Fruit fly (Drosophila melanogaster) whole organism, embryonic: Measurements from ENCODE around the gene CG43954.

Source experiments
- Antp ChIP-seq: fragments of 200-800 bp; sonication (Bioruptor generic); optimal IDR thresholded peaks from 3 replicates; lab custom pipeline; 2016; ENCODE audit warnings: missing biosample characterization, missing genetic modification characterization
- CG11085 ChIP-seq: fragments of 200-800 bp; sonication (Bioruptor generic); IDR thresholded peaks from 2 replicates; pipeline ENCODE4 v1.3.6; 2022; ENCODE audit warnings: missing biosample characterization, missing genetic modification characterization
- CG11456 ChIP-seq: fragments of 200-800 bp; sonication (Bioruptor generic); IDR thresholded peaks from 3 replicates; pipeline ENCODE4 v1.3.6; 2022; ENCODE audit warnings: missing biosample characterization, missing genetic modification characterization
- CG14441 ChIP-seq: fragments of 200-800 bp; sonication (Bioruptor generic); IDR thresholded peaks from 2 replicates; pipeline ENCODE4 v1.3.6; 2022; ENCODE audit warnings: missing biosample characterization, missing genetic modification characterization
- CG15011 ChIP-seq: fragments of 200-800 bp; sonication (Bioruptor generic); optimal IDR thresholded peaks from 3 replicates; lab custom pipeline; 2018; ENCODE audit warnings: missing biosample characterization, mild to moderate bottlenecking, missing genetic modification characterization
- CG1529 ChIP-seq: fragments of 200-800 bp; sonication (Bioruptor generic); optimal IDR thresholded peaks from 3 replicates; lab custom pipeline; 2018; ENCODE audit warnings: missing biosample characterization, missing genetic modification characterization
- CG17385 ChIP-seq: fragments of 200-800 bp; sonication (Bioruptor generic); optimal IDR thresholded peaks from 3 replicates; lab custom pipeline; 2018; ENCODE audit warnings: missing biosample characterization, mild to moderate bottlenecking, missing genetic modification characterization
- CG17802 ChIP-seq: fragments of 200-800 bp; sonication (Bioruptor generic); optimal IDR thresholded peaks from 2 replicates; lab custom pipeline; 2018; ENCODE audit warnings: missing biosample characterization, mild to moderate bottlenecking, missing genetic modification characterization, moderate library complexity
- CG2120 ChIP-seq: fragments of 200-800 bp; sonication (Bioruptor generic); optimal IDR thresholded peaks from 3 replicates; lab custom pipeline; 2016; ENCODE audit warnings: missing biosample characterization, missing genetic modification characterization
- CG4854 ChIP-seq: fragments of 200-800 bp; sonication (Bioruptor generic); optimal IDR thresholded peaks from 2 replicates; lab custom pipeline; 2016; ENCODE audit warnings: missing biosample characterization, missing genetic modification characterization, inconsistent platforms
- CG5953 ChIP-seq: fragments of 200-800 bp; sonication (Bioruptor generic); IDR thresholded peaks from 2 replicates; pipeline ENCODE4 v1.3.6; 2022; ENCODE audit warnings: missing biosample characterization, missing genetic modification characterization
- CG6689 ChIP-seq: fragments of 200-800 bp; sonication (Bioruptor generic); IDR thresholded peaks from 2 replicates; pipeline ENCODE4 v1.3.6; 2022; ENCODE audit warnings: missing biosample characterization, missing genetic modification characterization
- CG9876 ChIP-seq: fragments of 200-800 bp; sonication (Bioruptor generic); optimal IDR thresholded peaks from 2 replicates; lab custom pipeline; 2016; ENCODE audit warnings: missing biosample characterization, missing genetic modification characterization
- CHES-1-like ChIP-seq: fragments of 200-800 bp; sonication (Bioruptor generic); optimal IDR thresholded peaks from 2 replicates; lab custom pipeline; 2016; ENCODE audit warnings: missing biosample characterization, missing genetic modification characterization
- CTCF ChIP-seq: fragments of 200-800 bp; sonication (Bioruptor generic); optimal IDR thresholded peaks from 2 replicates; lab custom pipeline; 2017; ENCODE audit warnings: missing biosample characterization, mild to moderate bottlenecking, missing genetic modification characterization, moderate library complexity
- Dbx ChIP-seq: fragments of 200-800 bp; sonication (Bioruptor generic); IDR thresholded peaks from 3 replicates; pipeline ENCODE4 v1.3.6; 2022; ENCODE audit warnings: missing biosample characterization, missing genetic modification characterization
- Deaf1 ChIP-seq: fragments of 200-800 bp; optimal IDR thresholded peaks from 3 replicates; lab custom pipeline; 2019; ENCODE audit warnings: missing biosample characterization, mild to moderate bottlenecking, missing genetic modification characterization, moderate library complexity
- Hr78 ChIP-seq, 2 experiments: fragments of 200-800 bp in 1 of 2; fragments of >200 bp in 1 of 2; sonication (Bioruptor generic) in 1 of 2; optimal IDR thresholded peaks; 2 replicates each; lab custom pipeline; 2017 to 2019; ENCODE audit warnings: missing biosample characterization in 2 of 2, missing genetic modification characterization in 2 of 2, mild to moderate bottlenecking in 1 of 2, moderate library complexity in 1 of 2
- MBD-R2 ChIP-seq: fragments of 200-800 bp; sonication (Bioruptor generic); IDR thresholded peaks from 2 replicates; pipeline ENCODE4 v1.3.6; 2022; ENCODE audit warnings: missing biosample characterization, missing genetic modification characterization
- Med ChIP-seq: fragments of 200-800 bp; sonication (Bioruptor generic); peaks from one replicate; lab custom pipeline; 2016; ENCODE audit warnings: missing biosample characterization, missing genetic modification characterization, mild to moderate bottlenecking, inconsistent platforms, moderate library complexity
- NFAT ChIP-seq: fragments of 200-800 bp; sonication (Bioruptor generic); IDR thresholded peaks from 2 replicates; pipeline ENCODE4 v1.3.6; 2022; ENCODE audit warnings: missing biosample characterization, missing genetic modification characterization
- Nf-YC ChIP-seq: fragments of 200-800 bp; optimal IDR thresholded peaks from 3 replicates; lab custom pipeline; 2019; ENCODE audit warnings: missing biosample characterization, mild to moderate bottlenecking, missing genetic modification characterization, moderate library complexity
- Rfx ChIP-seq: fragments of 200-800 bp; sonication (Bioruptor generic); IDR thresholded peaks from 2 replicates; pipeline ENCODE4 v1.3.6; 2022; ENCODE audit warnings: missing biosample characterization, missing genetic modification characterization
- Tbp ChIP-seq: fragments of >200 bp; optimal IDR thresholded peaks from 2 replicates; lab custom pipeline; 2018; ENCODE audit warnings: missing biosample characterization, missing genetic modification characterization
- Trl ChIP-seq, 3 experiments: fragments of >200 bp in 2 of 3; fragments of 200-800 bp in 1 of 3; sonication (Bioruptor generic) in 1 of 3; optimal IDR thresholded peaks; 2 replicates in 1 of 3; 3 replicates in 2 of 3; lab custom pipeline; 2016 to 2017; ENCODE audit warnings: missing biosample characterization in 1 of 3, missing genetic modification characterization in 1 of 3
- ase ChIP-seq: fragments of 200-800 bp; sonication (Bioruptor generic); IDR thresholded peaks from 3 replicates; pipeline ENCODE4 v1.3.6; 2022; ENCODE audit warnings: missing biosample characterization, missing genetic modification characterization
- bigmax ChIP-seq: fragments of 200-800 bp; sonication (Bioruptor generic); optimal IDR thresholded peaks from 2 replicates; lab custom pipeline; 2018; ENCODE audit warnings: missing biosample characterization, mild to moderate bottlenecking, missing genetic modification characterization
- caup ChIP-seq: fragments of 200-800 bp; sonication (Bioruptor generic); optimal IDR thresholded peaks from 3 replicates; lab custom pipeline; 2017; ENCODE audit warnings: missing biosample characterization, mild to moderate bottlenecking, missing genetic modification characterization, moderate library complexity; ENCODE audit not compliant: severe bottlenecking
- cg ChIP-seq: fragments of 200-800 bp; sonication (Bioruptor generic); optimal IDR thresholded peaks from 3 replicates; lab custom pipeline; 2019; ENCODE audit warnings: missing biosample characterization, mild to moderate bottlenecking, missing genetic modification characterization, moderate library complexity
- dmrt99B ChIP-seq: fragments of 200-800 bp; sonication (Bioruptor generic); optimal IDR thresholded peaks from 2 replicates; lab custom pipeline; 2018; ENCODE audit warnings: missing biosample characterization, mild to moderate bottlenecking, missing genetic modification characterization, moderate library complexity
- dysf ChIP-seq: fragments of 200-800 bp; sonication (Bioruptor generic); IDR thresholded peaks from 3 replicates; pipeline ENCODE4 v1.3.6; 2022; ENCODE audit warnings: missing biosample characterization, missing genetic modification characterization
- ems ChIP-seq: fragments of 200-800 bp; sonication (Bioruptor generic); optimal IDR thresholded peaks from 3 replicates; lab custom pipeline; 2016; ENCODE audit warnings: missing biosample characterization, missing genetic modification characterization
- fd64A ChIP-seq: fragments of 200-800 bp; sonication (Bioruptor generic); optimal IDR thresholded peaks from 3 replicates; lab custom pipeline; 2018; ENCODE audit warnings: missing biosample characterization, mild to moderate bottlenecking, missing genetic modification characterization
- gem ChIP-seq: fragments of 200-800 bp; sonication (Bioruptor generic); optimal IDR thresholded peaks from 2 replicates; lab custom pipeline; 2019; ENCODE audit warnings: missing biosample characterization, mild to moderate bottlenecking, missing genetic modification characterization, moderate library complexity
- lmd ChIP-seq: fragments of 200-800 bp; sonication (Bioruptor generic); IDR thresholded peaks from 2 replicates; pipeline ENCODE4 v1.3.6; 2022; ENCODE audit warnings: missing biosample characterization, missing genetic modification characterization
- lov ChIP-seq, 2 experiments: fragments of 200-800 bp in 1 of 2; fragments of >200 bp in 1 of 2; sonication (Bioruptor generic) in 1 of 2; IDR thresholded peaks in 1 of 2; optimal IDR thresholded peaks in 1 of 2; 2 replicates in 1 of 2; 3 replicates in 1 of 2; pipeline versions ENCODE4 v1.3.6 to Lab custom; 2017 to 2022; ENCODE audit warnings: missing biosample characterization in 1 of 2, missing genetic modification characterization in 1 of 2
- mirr ChIP-seq: fragments of 200-800 bp; sonication (Bioruptor generic); optimal IDR thresholded peaks from 3 replicates; lab custom pipeline; 2018; ENCODE audit warnings: missing biosample characterization, mild to moderate bottlenecking, missing genetic modification characterization
- org-1 ChIP-seq: fragments of 200-800 bp; sonication (Bioruptor generic); optimal IDR thresholded peaks from 2 replicates; lab custom pipeline; 2017; ENCODE audit warnings: missing biosample characterization, missing genetic modification characterization
- prd ChIP-seq, 3 experiments: fragments of >200 bp in 2 of 3; fragments of 200-800 bp in 1 of 3; sonication (Bioruptor generic) in 1 of 3; optimal IDR thresholded peaks in 2 of 3; IDR thresholded peaks in 1 of 3; 2 replicates in 2 of 3; 3 replicates in 1 of 3; pipeline versions ENCODE4 v1.3.6 to Lab custom; 2017 to 2022; ENCODE audit warnings: missing biosample characterization in 1 of 3, missing genetic modification characterization in 1 of 3
- pzg ChIP-seq: fragments of 200-800 bp; sonication (Bioruptor generic); optimal IDR thresholded peaks from 3 replicates; lab custom pipeline; 2018; ENCODE audit warnings: missing biosample characterization, mild to moderate bottlenecking, missing genetic modification characterization, moderate library complexity
- schlank ChIP-seq: fragments of 200-800 bp; sonication (Bioruptor generic); optimal IDR thresholded peaks from 2 replicates; lab custom pipeline; 2018; ENCODE audit warnings: missing biosample characterization, mild to moderate bottlenecking, missing genetic modification characterization
- sens ChIP-seq: fragments of 200-800 bp; sonication (Bioruptor generic); peaks from one replicate; lab custom pipeline; 2016; ENCODE audit warnings: missing biosample characterization, missing genetic modification characterization
- sisA ChIP-seq: fragments of 200-800 bp; sonication (Bioruptor generic); IDR thresholded peaks from 2 replicates; pipeline ENCODE4 v1.3.6; 2022; ENCODE audit warnings: missing biosample characterization, missing genetic modification characterization
- slbo ChIP-seq: fragments of 200-800 bp; sonication (Bioruptor generic); IDR thresholded peaks from 2 replicates; pipeline ENCODE4 v1.3.6; 2022; ENCODE audit warnings: missing biosample characterization, missing genetic modification characterization
- stc ChIP-seq: fragments of 200-800 bp; sonication (Bioruptor generic); IDR thresholded peaks from 2 replicates; pipeline ENCODE4 v1.3.6; 2022; ENCODE audit warnings: missing biosample characterization, missing genetic modification characterization
- yki ChIP-seq: fragments of >200 bp; optimal IDR thresholded peaks from 3 replicates; lab custom pipeline; 2018

Gene CG43954

dm6 chr3L:16647578-16648113, 63.8 kb downstream of the CG43954 start, which contains the start of gene Abl (continued):
- TF ChIP-seq CG11085 (GFP tag; lab: Robert Waterston, UW) (0 out of 2 replicates have a peak, but pooled peaks have one; percentile 33), Deaf1 (tag; lab: Kevin White, UChicago) (peak; percentile 50), CHES-1-like (GFP tag; lab: Kevin White, UChicago) (peak; percentile 85), Tbp (GFP tag; lab: Kevin White, UChicago) (no peak), Trl (optimal IDR thresholded peaks at IDR 0.05; lab: Kevin White, UChicago) (no peak), Trl (GFP tag; optimal IDR thresholded peaks at IDR 0.05; lab: Kevin White, UChicago) (peak; percentile 87), CTCF (GFP tag; lab: Kevin White, UChicago) (peak; percentile 61), caup (GFP tag; lab: Kevin White, UChicago) (peak; percentile 66), Hr78 (GFP tag; optimal IDR thresholded peaks at IDR 0.05; lab: Kevin White, UChicago) (no peak)

DNA sequence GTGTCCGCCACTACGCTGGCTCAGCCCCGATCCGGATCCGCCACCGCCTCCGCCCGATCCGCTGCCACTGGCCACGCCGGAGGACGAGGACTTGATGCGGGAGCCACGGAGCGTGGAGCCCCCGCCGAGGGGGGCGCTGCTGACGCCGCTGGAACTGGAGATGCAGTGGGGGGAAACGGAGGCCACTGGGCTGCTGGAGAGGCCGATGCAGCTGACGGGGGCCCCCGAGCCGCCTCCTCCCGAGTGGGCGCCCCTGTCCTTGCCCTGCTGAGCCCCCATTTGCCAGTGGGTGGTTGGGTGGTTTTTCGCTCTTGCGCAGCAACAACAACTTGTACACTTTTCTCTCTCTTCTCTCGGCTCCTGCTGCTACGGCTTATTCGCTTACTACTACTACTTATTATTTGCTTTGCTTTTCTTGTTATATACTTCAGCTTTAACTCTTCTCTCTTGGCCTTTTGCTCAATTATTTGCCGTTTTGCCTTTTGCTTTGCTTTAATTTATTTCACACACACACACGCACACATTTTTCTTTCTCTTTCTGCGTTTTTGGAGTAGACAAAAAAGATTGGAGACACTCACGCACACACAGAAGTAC, 64.5 kb downstream of the CG43954 start:
- TF ChIP-seq CG15011 (no peak), Med (GFP tag; lab: Kevin White, UChicago) (peak; percentile 74), fd64A (GFP tag; lab: Kevin White, UChicago) (no peak), MBD-R2 (GFP tag; lab: Robert Waterston, UW) (no peak), mirr (no peak), CG17802 (tag; lab: Kevin White, UChicago) (no peak), ems (no peak), NFAT (GFP tag; lab: Robert Waterston, UW) (no peak), lov (optimal IDR thresholded peaks at IDR 0.05; lab: Kevin White, UChicago) (no peak), lov (GFP tag; IDR thresholded peaks at IDR 0.05; lab: Robert Waterston, UW) (peak; percentile 70; the same call in 1 of the 3 replicates), CG9876 (GFP tag; lab: Kevin White, UChicago) (peak; percentile 36), Antp (GFP tag; lab: Kevin White, UChicago) (peak; percentile 2), CG11456 (GFP tag; lab: Robert Waterston, UW) (peak; percentile 60; the same call in 1 of the 3 replicates), dmrt99B (tag; lab: Kevin White, UChicago) (no peak), bigmax (GFP tag; lab: Kevin White, UChicago) (no peak), ase (0 out of 3 replicates have a peak, but pooled peaks have one; percentile 17), lmd (GFP tag; lab: Robert Waterston, UW) (0 out of 2 replicates have a peak, but pooled peaks have one; percentile 26), org-1 (GFP tag; lab: Kevin White, UChicago) (no peak), CG17385 (GFP tag; lab: Kevin White, UChicago) (no peak), gem (tag; lab: Kevin White, UChicago) (no peak), Nf-YC (tag; lab: Kevin White, UChicago) (no peak), yki (lab: Kevin White, UChicago) (no peak), CG6689 (GFP tag; lab: Robert Waterston, UW) (no peak), sisA (GFP tag; lab: Robert Waterston, UW) (no peak), stc (GFP tag; lab: Robert Waterston, UW) (peak; percentile 50; the same call in 1 of the 2 replicates), Rfx (peak; percentile 35; the same call in 1 of the 2 replicates), cg (peak; percentile 82), prd (optimal IDR thresholded peaks at IDR 0.05; lab: Kevin White, UChicago) (no peak), prd (GFP tag; IDR thresholded peaks at IDR 0.05; lab: Robert Waterston, UW) (0 out of 3 replicates have a peak, but pooled peaks have one; percentile 22), CG14441 (GFP tag; lab: Robert Waterston, UW) (peak; percentile 34; the same call in 1 of the 2 replicates), CG2120 (GFP tag; lab: Kevin White, UChicago) (no peak), sens (GFP tag; lab: Kevin White, UChicago) (peak; percentile 39), Trl (optimal IDR thresholded peaks at IDR 0.05; lab: Kevin White, UChicago) (peak; percentile 25 to 62), Trl (GFP tag; optimal IDR thresholded peaks at IDR 0.05; lab: Kevin White, UChicago) (no peak), CG4854 (GFP tag; lab: Kevin White, UChicago) (no peak), dysf (0 out of 3 replicates have a peak, but pooled peaks have one; percentile 27), slbo (GFP tag; lab: Robert Waterston, UW) (0 out of 2 replicates have a peak, but pooled peaks have one; percentile 32), pzg (GFP tag; lab: Kevin White, UChicago) (no peak), CG1529 (GFP tag; lab: Kevin White, UChicago) (no peak), CG5953 (0 out of 2 replicates have a peak, but pooled peaks have one; percentile 16), Dbx (peak; percentile 42; the same call in 1 of the 3 replicates), schlank (tag; lab: Kevin White, UChicago) (no peak)
